Fruit fly (Drosophila melanogaster): ENCODE data around the gene CG13116.
A peak's percentile ranks its signal among the peaks of the same experiment; 100 is the strongest.

Gene CG13116

dm6 chr2L:9757990-9758814 is 28.5 kb downstream of the CG13116 start, which contains the start of gene zf30C (continued):
- TF ChIP-seq TFAM (GFP tag; optimal IDR thresholded peaks at IDR 0.05): no peak
- TF ChIP-seq CG1024 (GFP tag; IDR thresholded peaks at IDR 0.05): peak; percentile 82
- peak; percentile 27 for TF ChIP-seq sima (GFP tag; optimal IDR thresholded peaks at IDR 0.05)
- peak; percentile 82 for TF ChIP-seq CG4424 (GFP tag; optimal IDR thresholded peaks at IDR 0.05)
- peak; percentile 53 for TF ChIP-seq fd96Cb (tag; optimal IDR thresholded peaks at IDR 0.05)
- TF ChIP-seq Opbp (GFP tag; IDR thresholded peaks at IDR 0.05; ENCODE audit: partially characterized antibody): peak; percentile 75
- TF ChIP-seq row (GFP tag; IDR thresholded peaks at IDR 0.05): peak; percentile 91
- TF ChIP-seq CG11398 (GFP tag; optimal IDR thresholded peaks at IDR 0.05): peak; percentile 74
- peak; percentile 78 for TF ChIP-seq tgo (GFP tag; IDR thresholded peaks at IDR 0.05)
- TF ChIP-seq vfl (GFP tag; optimal IDR thresholded peaks at IDR 0.05): peak; percentile 85
- TF ChIP-seq trh (GFP tag; optimal IDR thresholded peaks at IDR 0.05): peak; percentile 66
- peak; percentile 80 for TF ChIP-seq HHEX (GFP tag; optimal IDR thresholded peaks at IDR 0.05)
- peak; percentile 91 for TF ChIP-seq NFAT (GFP tag; IDR thresholded peaks at IDR 0.05)
- TF ChIP-seq CG2875 (GFP tag; optimal IDR thresholded peaks at IDR 0.05): peak; percentile 39
- peak; percentile 76 for TF ChIP-seq CG4854 (GFP tag; optimal IDR thresholded peaks at IDR 0.05)
- TF ChIP-seq HmgZ (tag; optimal IDR thresholded peaks at IDR 0.05): peak; percentile 83
- peak; percentile 67; the same call in 1 of the 3 replicates for TF ChIP-seq C15 (GFP tag; IDR thresholded peaks at IDR 0.05)
- peak; percentile 88 for TF ChIP-seq sob (GFP tag; IDR thresholded peaks at IDR 0.05)
- TF ChIP-seq Xrp1 (GFP tag; IDR thresholded peaks at IDR 0.05): peak; percentile 76
- peak; percentile 82 for TF ChIP-seq bcd (GFP tag; optimal IDR thresholded peaks at IDR 0.05)
- peak; percentile 57; the same call in 1 of the 2 replicates for TF ChIP-seq CG42726 (GFP tag; IDR thresholded peaks at IDR 0.05; ENCODE audit: partially characterized antibody)
- peak; percentile 41 for TF ChIP-seq CG4707 (GFP tag; optimal IDR thresholded peaks at IDR 0.05)
- peak; percentile 76 for TF ChIP-seq NC2α (GFP tag; optimal IDR thresholded peaks at IDR 0.05)
- TF ChIP-seq CG11696 (GFP tag; IDR thresholded peaks at IDR 0.05): peak; percentile 61; the same call in 1 of the 2 replicates
- peak; percentile 79 for TF ChIP-seq ERR (GFP tag; optimal IDR thresholded peaks at IDR 0.05)
- peak; percentile 94 for TF ChIP-seq CG9932 (GFP tag; IDR thresholded peaks at IDR 0.05)
- peak; percentile 85 for TF ChIP-seq CG9817 (tag; optimal IDR thresholded peaks at IDR 0.05)
- TF ChIP-seq BtbVII (GFP tag; optimal IDR thresholded peaks at IDR 0.05): peak; percentile 57
- TF ChIP-seq CG3281 (GFP tag; optimal IDR thresholded peaks at IDR 0.05): peak; percentile 77
- peak; percentile 77 for TF ChIP-seq ase (GFP tag; IDR thresholded peaks at IDR 0.05)
- TF ChIP-seq dmrt99B (tag; optimal IDR thresholded peaks at IDR 0.05): peak; percentile 71
- peak; percentile 56 for TF ChIP-seq CG10147 (GFP tag; optimal IDR thresholded peaks at IDR 0.05)
- TF ChIP-seq CG10654 (GFP tag; optimal IDR thresholded peaks at IDR 0.05): peak; percentile 72
- TF ChIP-seq pho (GFP tag; optimal IDR thresholded peaks at IDR 0.05): peak; percentile 88
- TF ChIP-seq CG6689 (GFP tag; IDR thresholded peaks at IDR 0.05): peak; percentile 73
- no peak for TF ChIP-seq CG14860 (GFP tag; IDR thresholded peaks at IDR 0.05; ENCODE audit: partially characterized antibody)
- TF ChIP-seq CG8944 (GFP tag; optimal IDR thresholded peaks at IDR 0.05): peak; percentile 94
- peak; percentile 82 for TF ChIP-seq NfI (GFP tag; optimal IDR thresholded peaks at IDR 0.05)
- peak; percentile 76 for TF ChIP-seq stc (GFP tag; IDR thresholded peaks at IDR 0.05)
- TF ChIP-seq CG31441 (GFP tag; IDR thresholded peaks at IDR 0.05): peak; percentile 44
- TF ChIP-seq CG3065 (GFP tag; optimal IDR thresholded peaks at IDR 0.05): peak; percentile 55
- TF ChIP-seq CG9215 (GFP tag; IDR thresholded peaks at IDR 0.05): peak; percentile 84
- TF ChIP-seq CG17568 (GFP tag; optimal IDR thresholded peaks at IDR 0.05): no peak
- TF ChIP-seq CG30431 (GFP tag; optimal IDR thresholded peaks at IDR 0.05): peak; percentile 78
- peak; percentile 77 for TF ChIP-seq CG15269 (tag; optimal IDR thresholded peaks at IDR 0.05)
- TF ChIP-seq CG18619 (GFP tag; optimal IDR thresholded peaks at IDR 0.05): peak; percentile 80
- peak; percentile 39 for TF ChIP-seq CG6654 (GFP tag; optimal IDR thresholded peaks at IDR 0.05)
- TF ChIP-seq Camta (GFP tag; optimal IDR thresholded peaks at IDR 0.05): peak; percentile 84
- TF ChIP-seq pros (GFP tag; optimal IDR thresholded peaks at IDR 0.05): no peak
